Fruit fly (Drosophila melanogaster) whole organism, wandering third instar larva: ENCODE measurements around the gene Larp7.

Source experiments
- CG32264 ChIP-seq: fragments of 200-800 bp; sonication (Bioruptor generic); optimal IDR thresholded peaks from 2 replicates; lab custom pipeline; 2016; ENCODE audit warnings: missing biosample characterization, missing genetic modification characterization
- CrebA ChIP-seq: fragments of 200-800 bp; sonication (Bioruptor generic); optimal IDR thresholded peaks from 2 replicates; lab custom pipeline; 2016; ENCODE audit warnings: missing biosample characterization, mild to moderate bottlenecking, missing genetic modification characterization, borderline replicate concordance
- Dif ChIP-seq: fragments of 200-275, 200-300 bp; sonication (Bioruptor generic); optimal IDR thresholded peaks from 2 replicates; lab custom pipeline; 2018; ENCODE audit warnings: missing biosample characterization, missing genetic modification characterization; ENCODE audit not compliant: partially characterized antibody
- HLH106 ChIP-seq: fragments of 200-800 bp; optimal IDR thresholded peaks from 3 replicates; lab custom pipeline; 2019; ENCODE audit warnings: missing biosample characterization, mild to moderate bottlenecking, missing genetic modification characterization, moderate library complexity
- Hnf4 ChIP-seq: fragments of 200-800 bp; sonication (Bioruptor generic); optimal IDR thresholded peaks from 2 replicates; lab custom pipeline; 2016; ENCODE audit warnings: missing biosample characterization, mild to moderate bottlenecking, missing genetic modification characterization
- Myc ChIP-seq: fragments of >200 bp; optimal IDR thresholded peaks from 2 replicates; lab custom pipeline; 2017
- br ChIP-seq: fragments of 200-800 bp; sonication (Bioruptor generic); optimal IDR thresholded peaks from 2 replicates; lab custom pipeline; 2016; ENCODE audit warnings: missing biosample characterization, missing genetic modification characterization
- jim ChIP-seq: fragments of 175-275, 200-325 bp; sonication (Bioruptor generic); optimal IDR thresholded peaks from 2 replicates; lab custom pipeline; 2016; ENCODE audit warnings: missing biosample characterization, mild to moderate bottlenecking, missing genetic modification characterization
- pan ChIP-seq: fragments of >200 bp; optimal IDR thresholded peaks from 2 replicates; lab custom pipeline; 2017
- psq ChIP-seq: fragments of 200-800 bp; sonication (Bioruptor generic); optimal IDR thresholded peaks from 3 replicates; lab custom pipeline; 2017; ENCODE audit warnings: missing biosample characterization, mild to moderate bottlenecking, missing genetic modification characterization, moderate library complexity
- sv ChIP-seq: fragments of 200-800 bp; sonication (Bioruptor generic); optimal IDR thresholded peaks from 3 replicates; lab custom pipeline; 2016; ENCODE audit warnings: missing biosample characterization, missing genetic modification characterization
- usp ChIP-seq: fragments of >200 bp; optimal IDR thresholded peaks from 2 replicates; lab custom pipeline; 2017; ENCODE audit warnings: missing biosample characterization, missing genetic modification characterization

DNA sequence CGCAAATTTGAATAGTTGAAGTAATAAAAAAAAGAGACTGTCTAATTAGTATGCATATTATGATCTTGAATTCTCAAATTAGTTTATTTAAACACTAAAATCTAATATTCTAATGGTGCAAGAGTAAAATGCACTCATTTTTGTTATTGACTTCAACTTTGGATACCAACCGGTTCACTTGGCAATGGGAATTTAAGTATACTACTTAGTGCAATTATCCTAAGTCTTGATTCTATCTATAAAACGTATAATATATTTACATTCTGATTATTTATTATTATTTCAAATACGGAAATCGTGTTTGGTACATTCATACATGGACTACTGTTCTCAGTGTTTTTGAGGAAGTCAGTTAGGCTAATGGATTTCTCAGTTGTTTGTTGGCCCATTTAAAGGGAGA is 16.8 kb upstream of the Larp7 start, which contains the start of gene Gr8a:
- TF ChIP-seq psq (GFP tag; lab: Kevin White, UChicago) (no peak), CrebA (GFP tag; lab: Kevin White, UChicago) (no peak), CG32264 (no peak), Dif (GFP tag; lab: Kevin White, UChicago) (no peak), Myc (lab: Kevin White, UChicago) (no peak), usp (GFP tag; lab: Kevin White, UChicago) (no peak), br (GFP tag; lab: Kevin White, UChicago) (no peak), Hnf4 (GFP tag; lab: Kevin White, UChicago) (no peak), HLH106 (no peak), jim (no peak), sv (GFP tag; lab: Kevin White, UChicago) (no peak), pan (lab: Kevin White, UChicago) (no peak)
